ENCODE assay signal across 5 worm cellular contexts in the genomic region with DNA sequence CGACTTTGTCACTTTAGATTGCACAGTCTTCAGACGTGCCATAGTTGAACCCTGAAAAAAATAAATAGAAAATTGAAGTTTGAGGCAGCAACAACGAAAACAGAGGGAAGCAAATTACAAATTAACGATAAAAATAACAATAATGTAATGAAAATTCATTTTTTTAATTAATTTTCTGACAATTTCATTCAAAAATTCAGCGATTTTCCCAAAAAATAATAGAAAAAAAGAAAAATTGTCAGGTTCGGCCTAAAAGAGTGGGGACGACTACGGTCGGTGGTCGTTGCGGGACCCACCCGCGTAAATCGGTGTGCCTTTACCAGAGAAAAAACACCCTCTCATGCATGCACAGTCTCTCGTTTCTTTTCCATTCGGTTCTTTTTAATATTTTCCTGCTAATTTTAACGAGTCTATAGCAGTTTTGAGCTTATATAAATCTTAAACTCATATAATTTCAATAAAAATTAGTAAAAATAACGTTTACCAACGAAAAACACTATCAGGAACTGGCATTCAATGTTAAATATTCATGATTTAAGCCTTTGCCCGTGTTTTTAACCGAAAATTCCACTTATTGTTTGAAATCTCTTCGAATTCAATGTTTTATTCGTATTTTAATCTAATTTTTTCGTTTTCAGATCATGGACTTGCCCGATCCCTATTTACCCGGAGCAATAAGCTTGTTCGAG.
TF ChIP-seq lines count a peak whose summit lies in the region.

A gene (minus strand): TSS at position 51 of the 689 bp plus-strand sequence.
A gene (plus strand): TSS at position 639 of the 689 bp plus-strand sequence.

TF ChIP-seq in whole organism, L1 larva, 84 proteins besides CTCF, POLR2A, EP300 and RAD21 (continues in another document):
- TF ChIP-seq fkh-10 (GFP tag; optimal IDR thresholded peaks at IDR 0.05; lab: Kevin White, UChicago) (no peak), nhr-20 (tag; optimal IDR thresholded peaks at IDR 0.05; lab: Kevin White, UChicago) (peak; percentile 63), pag-3 (tag; optimal IDR thresholded peaks at IDR 0.05; lab: Kevin White, UChicago; ENCODE audit: borderline replicate concordance, insufficient read depth) (no peak), skn-1 (tag; optimal IDR thresholded peaks at IDR 0.05; lab: Kevin White, UChicago) (peak; percentile 86), jun-1 (tag; optimal IDR thresholded peaks at IDR 0.05; lab: Kevin White, UChicago) (no peak), efl-1 (optimal IDR thresholded peaks at IDR 0.05; lab: Kevin White, UChicago) (peak; percentile 83 to 85), efl-1 (GFP tag; optimal IDR thresholded peaks at IDR 0.05 in 1 of 2; lab: Kevin White, UChicago) (peak; percentile 78 to 97), ceh-90 (tag; optimal IDR thresholded peaks at IDR 0.05; lab: Kevin White, UChicago) (no peak), nhr-77 (tag; optimal IDR thresholded peaks at IDR 0.05; lab: Kevin White, UChicago) (peak; percentile 58), lsy-2 (tag; optimal IDR thresholded peaks at IDR 0.05; lab: Kevin White, UChicago) (peak; percentile 94 to 98), nhr-12 (tag; optimal IDR thresholded peaks at IDR 0.05; lab: Kevin White, UChicago) (no peak), isw-1 (GFP tag; IDR thresholded peaks at IDR 0.05; lab: Robert Waterston, UW) (peak; percentile 76), F16B12.6 (tag; optimal IDR thresholded peaks at IDR 0.05; lab: Kevin White, UChicago) (peak; percentile 46), C16A3.4 (tag; optimal IDR thresholded peaks at IDR 0.05; lab: Kevin White, UChicago) (peak; percentile 75), snu-23 (GFP tag; optimal IDR thresholded peaks at IDR 0.05; lab: Kevin White, UChicago) (peak; percentile 67), nhr-85 (tag; lab: Kevin White, UChicago) (no peak)

TF ChIP-seq in whole organism, L3 larva, 47 proteins besides CTCF, POLR2A, EP300 and RAD21 (continues in another document):
- TF ChIP-seq nhr-11 (tag; optimal IDR thresholded peaks at IDR 0.05; lab: Kevin White, UChicago) = no peak
- no peak for TF ChIP-seq egl-27 (tag; optimal IDR thresholded peaks at IDR 0.05; lab: Kevin White, UChicago)
- no peak for TF ChIP-seq ceh-16 (tag; optimal IDR thresholded peaks at IDR 0.05; lab: Kevin White, UChicago)
- peak; percentile 1 for TF ChIP-seq lsy-12 (tag; optimal IDR thresholded peaks at IDR 0.05; lab: Kevin White, UChicago)
- TF ChIP-seq skn-1 (tag; optimal IDR thresholded peaks at IDR 0.05; lab: Kevin White, UChicago) = no peak
- no peak for TF ChIP-seq nhr-28 (tag; optimal IDR thresholded peaks at IDR 0.05; lab: Kevin White, UChicago)
- peak; percentile 9 for TF ChIP-seq fkh-10 (GFP tag; optimal IDR thresholded peaks at IDR 0.05; lab: Kevin White, UChicago)
- no peak for TF ChIP-seq nhr-237 (tag; optimal IDR thresholded peaks at IDR 0.05; lab: Kevin White, UChicago)
- no peak for TF ChIP-seq ceh-9 (tag; optimal IDR thresholded peaks at IDR 0.05; lab: Kevin White, UChicago)
- TF ChIP-seq unc-39 (tag; optimal IDR thresholded peaks at IDR 0.05; lab: Kevin White, UChicago) = no peak
- TF ChIP-seq zag-1 (tag; optimal IDR thresholded peaks at IDR 0.05; lab: Kevin White, UChicago) = no peak
- TF ChIP-seq lin-15B (tag; optimal IDR thresholded peaks at IDR 0.05; lab: Kevin White, UChicago) = peak; percentile 79
- TF ChIP-seq fos-1 (tag; optimal IDR thresholded peaks at IDR 0.05; lab: Kevin White, UChicago) = no peak
- TF ChIP-seq egl-5 (tag; optimal IDR thresholded peaks at IDR 0.05; lab: Kevin White, UChicago) = no peak
- peak; percentile 58 for TF ChIP-seq snpc-4 (tag; optimal IDR thresholded peaks at IDR 0.05; lab: Kevin White, UChicago)
- peak; percentile 93 for TF ChIP-seq nfya-1 (tag; optimal IDR thresholded peaks at IDR 0.05; lab: Kevin White, UChicago; ENCODE audit: insufficient read depth)
- no peak for TF ChIP-seq elt-1 (tag; optimal IDR thresholded peaks at IDR 0.05; lab: Kevin White, UChicago)
- TF ChIP-seq nhr-23 (tag; optimal IDR thresholded peaks at IDR 0.05; lab: Kevin White, UChicago) = peak; percentile 84

TF ChIP-seq in whole organism, early embryonic, 17 proteins besides CTCF, POLR2A, EP300 and RAD21:
- TF ChIP-seq pes-1 (GFP tag; IDR thresholded peaks at IDR 0.05; lab: Robert Waterston, UW) (no peak), hmg-4 (GFP tag; optimal IDR thresholded peaks at IDR 0.05; lab: Kevin White, UChicago) (no peak), sea-1 (GFP tag; conservative IDR thresholded peaks at IDR 0.05; lab: Robert Waterston, UW) (no peak), tbx-11 (GFP tag; IDR thresholded peaks at IDR 0.05; lab: Robert Waterston, UW) (no peak), F13C5.2 (tag; optimal IDR thresholded peaks at IDR 0.05; lab: Kevin White, UChicago) (peak; percentile 29), B0310.2 (tag; optimal IDR thresholded peaks at IDR 0.05; lab: Kevin White, UChicago) (no peak), ceh-36 (tag; optimal IDR thresholded peaks at IDR 0.05; lab: Kevin White, UChicago) (no peak)

TF ChIP-seq in whole organism, midembryonic, 9 proteins besides CTCF, POLR2A, EP300 and RAD21:
- no peak for TF ChIP-seq ztf-23 (GFP tag; IDR thresholded peaks at IDR 0.05; lab: Robert Waterston, UW)
- TF ChIP-seq flt-1 (GFP tag; IDR thresholded peaks at IDR 0.05; lab: Robert Waterston, UW) = peak; percentile 46; the same call in 1 of the 2 replicates
- no peak for TF ChIP-seq cog-1 (tag; optimal IDR thresholded peaks at IDR 0.05; lab: Kevin White, UChicago)

TF ChIP-seq in whole organism, young adult, 124 proteins besides CTCF, POLR2A, EP300 and RAD21 (continues in another document):
- TF ChIP-seq repo-1 (tag; optimal IDR thresholded peaks at IDR 0.05; lab: Kevin White, UChicago) (no peak), D2030.7 (GFP tag; IDR thresholded peaks at IDR 0.05; lab: Robert Waterston, UW) (peak; percentile 63), rec-8 (tag; optimal IDR thresholded peaks at IDR 0.05; lab: Kevin White, UChicago) (no peak), C06A6.2 (GFP tag; conservative IDR thresholded peaks at IDR 0.05; lab: Robert Waterston, UW) (no peak), nfya-1 (tag; optimal IDR thresholded peaks at IDR 0.05; lab: Kevin White, UChicago; ENCODE audit: borderline replicate concordance, insufficient read depth) (no peak), rcor-1 (GFP tag; IDR thresholded peaks at IDR 0.05; lab: Robert Waterston, UW) (0 out of 2 replicates have a peak, but pooled peaks have one; percentile 16), F57C9.4 (tag; optimal IDR thresholded peaks at IDR 0.05; lab: Kevin White, UChicago) (no peak), Y53G8AR.9 (GFP tag; conservative IDR thresholded peaks at IDR 0.05; lab: Robert Waterston, UW) (no peak), nhr-120 (GFP tag; IDR thresholded peaks at IDR 0.05; lab: Robert Waterston, UW) (no peak), pbrm-1 (GFP tag; IDR thresholded peaks at IDR 0.05; lab: Robert Waterston, UW) (peak; percentile 6; the same call in 1 of the 2 replicates), bed-1 (GFP tag; IDR thresholded peaks at IDR 0.05; lab: Robert Waterston, UW) (no peak), unc-130 (GFP tag; optimal IDR thresholded peaks at IDR 0.05; lab: Kevin White, UChicago) (no peak), zim-3 (tag; optimal IDR thresholded peaks at IDR 0.05; lab: Kevin White, UChicago) (no peak), nfyb-1 (GFP tag; IDR thresholded peaks at IDR 0.05; lab: Robert Waterston, UW) (no peak), egrh-3 (GFP tag; IDR thresholded peaks at IDR 0.05; lab: Robert Waterston, UW) (no peak), aptf-2 (GFP tag; conservative IDR thresholded peaks at IDR 0.05; lab: Robert Waterston, UW) (no peak), aptf-3 (GFP tag; IDR thresholded peaks at IDR 0.05; lab: Robert Waterston, UW) (no peak), zfh-2 (GFP tag; conservative IDR thresholded peaks at IDR 0.05; lab: Robert Waterston, UW) (no peak), fkh-3 (tag; optimal IDR thresholded peaks at IDR 0.05; lab: Kevin White, UChicago) (no peak), ceh-91 (GFP tag; IDR thresholded peaks at IDR 0.05; lab: Robert Waterston, UW) (peak; percentile 70), hsf-1 (GFP tag; IDR thresholded peaks at IDR 0.05; lab: Robert Waterston, UW) (no peak), snpc-4 (GFP tag; optimal IDR thresholded peaks at IDR 0.05; lab: Kevin White, UChicago) (no peak), snpc-4 (tag; optimal IDR thresholded peaks at IDR 0.05; lab: Kevin White, UChicago) (peak in 2 of 4 experiments; percentile 39 to 46), ztf-28 (GFP tag; IDR thresholded peaks at IDR 0.05; lab: Robert Waterston, UW) (no peak), C17E4.6 (GFP tag; IDR thresholded peaks at IDR 0.05; lab: Robert Waterston, UW) (no peak), attf-3 (GFP tag; conservative IDR thresholded peaks at IDR 0.05; lab: Robert Waterston, UW) (no peak), K11D2.4 (GFP tag; IDR thresholded peaks at IDR 0.05; lab: Robert Waterston, UW) (no peak), ztf-6 (GFP tag; IDR thresholded peaks at IDR 0.05; lab: Robert Waterston, UW) (no peak), snpc-1.3 (tag; optimal IDR thresholded peaks at IDR 0.05; lab: Kevin White, UChicago; ENCODE audit: insufficient read depth) (peak; percentile 10), B0261.1 (tag; optimal IDR thresholded peaks at IDR 0.05; lab: Kevin White, UChicago) (no peak), B0336.3 (GFP tag; IDR thresholded peaks at IDR 0.05; lab: Robert Waterston, UW) (no peak), nhr-27 (tag; optimal IDR thresholded peaks at IDR 0.05; lab: Kevin White, UChicago) (no peak), madf-6 (GFP tag; IDR thresholded peaks at IDR 0.05; lab: Robert Waterston, UW) (peak; percentile 65), F10E7.11 (tag; optimal IDR thresholded peaks at IDR 0.05; lab: Kevin White, UChicago) (no peak), egl-18 (GFP tag; IDR thresholded peaks at IDR 0.05; lab: Robert Waterston, UW) (no peak), hrde-1 (tag; optimal IDR thresholded peaks at IDR 0.05; lab: Kevin White, UChicago; ENCODE audit: borderline replicate concordance) (no peak), let-607 (tag; optimal IDR thresholded peaks at IDR 0.05; lab: Kevin White, UChicago) (no peak), mcd-1 (GFP tag; IDR thresholded peaks at IDR 0.05; lab: Robert Waterston, UW) (peak; percentile 69), madf-10 (tag; optimal IDR thresholded peaks at IDR 0.05; lab: Kevin White, UChicago) (no peak), F23B12.7 (tag; optimal IDR thresholded peaks at IDR 0.05; lab: Kevin White, UChicago; ENCODE audit: insufficient read depth) (peak; percentile 83), T26A5.8 (tag; optimal IDR thresholded peaks at IDR 0.05; lab: Kevin White, UChicago) (no peak), nhr-90 (tag; optimal IDR thresholded peaks at IDR 0.05; lab: Kevin White, UChicago) (no peak), ceh-27 (GFP tag; optimal IDR thresholded peaks at IDR 0.05; lab: Kevin White, UChicago) (no peak), sea-2 (GFP tag; IDR thresholded peaks at IDR 0.05; lab: Robert Waterston, UW) (no peak), tbx-9 (tag; optimal IDR thresholded peaks at IDR 0.05; lab: Kevin White, UChicago; ENCODE audit: borderline replicate concordance) (no peak)
